Worm (Caenorhabditis elegans) whole organism, mixed stage, embryonic: ENCODE data around the gene F01D5.6.

ENCODE experiments used
- M03D4.4 ChIP-seq: sonication (generic microtip); optimal IDR thresholded peaks from 2 replicates; lab custom pipeline; 2017; ENCODE audit warnings: mild to moderate bottlenecking, missing genetic modification characterization, missing compliant biosample characterization
- bed-3 ChIP-seq: fragments of 200-800 bp; sonication (Bioruptor generic); optimal IDR thresholded peaks from 3 replicates; lab custom pipeline; 2018; ENCODE audit warnings: mild to moderate bottlenecking, missing genetic modification characterization, moderate library complexity, missing compliant biosample characterization
- blmp-1 ChIP-seq: fragments of 150-350 bp; optimal IDR thresholded peaks from 2 replicates; lab custom pipeline; 2014; ENCODE audit warnings: missing biosample characterization, missing genetic modification characterization
- ceh-39 ChIP-seq: fragments of 150-350 bp; optimal IDR thresholded peaks from 2 replicates; lab custom pipeline; 2014; ENCODE audit warnings: missing biosample characterization, missing genetic modification characterization
- ceh-43 ChIP-seq: fragments of 200-800 bp; sonication (Bioruptor generic); optimal IDR thresholded peaks from 2 replicates; lab custom pipeline; 2018; ENCODE audit warnings: mild to moderate bottlenecking, missing genetic modification characterization, moderate library complexity, missing compliant biosample characterization
- ceh-83 ChIP-seq: fragments of 200-800 bp; sonication (Bioruptor generic); optimal IDR thresholded peaks from 2 replicates; lab custom pipeline; 2018; ENCODE audit warnings: mild to moderate bottlenecking, missing genetic modification characterization, missing compliant biosample characterization
- ces-1 ChIP-seq: fragments of 150-350 bp; optimal IDR thresholded peaks from 2 replicates; lab custom pipeline; 2014; ENCODE audit warnings: missing biosample characterization, missing genetic modification reagents, missing genetic modification characterization
- cnd-1 ChIP-seq: fragments of 200-800 bp; sonication (Bioruptor generic); optimal IDR thresholded peaks from 2 replicates; lab custom pipeline; 2018; ENCODE audit warnings: mild to moderate bottlenecking, missing genetic modification characterization, missing compliant biosample characterization
- elt-1 ChIP-seq: sonication (generic microtip); optimal IDR thresholded peaks from 2 replicates; lab custom pipeline; 2017; ENCODE audit warnings: missing genetic modification characterization, mild to moderate bottlenecking, missing compliant biosample characterization, antibody characterized with exemption, moderate library complexity, borderline replicate concordance; ENCODE audit not compliant: insufficient read depth
- elt-3 ChIP-seq: fragments of 150-350 bp; optimal IDR thresholded peaks from 2 replicates; lab custom pipeline; 2014; ENCODE audit warnings: missing biosample characterization, missing genetic modification characterization
- ham-2 ChIP-seq: fragments of 200-800 bp; sonication (Bioruptor generic); optimal IDR thresholded peaks from 2 replicates; lab custom pipeline; 2018; ENCODE audit warnings: mild to moderate bottlenecking, missing genetic modification characterization, missing compliant biosample characterization
- hlh-1 ChIP-seq: fragments of 150-350 bp; optimal IDR thresholded peaks from 2 replicates; lab custom pipeline; 2014; ENCODE audit warnings: missing biosample characterization, missing genetic modification reagents, missing genetic modification characterization
- lin-13 ChIP-seq: fragments of 150-350 bp; optimal IDR thresholded peaks from 2 replicates; lab custom pipeline; 2014; ENCODE audit warnings: missing biosample characterization, missing genetic modification characterization
- lin-32 ChIP-seq: fragments of 200-800 bp; sonication (Bioruptor generic); optimal IDR thresholded peaks from 2 replicates; lab custom pipeline; 2018; ENCODE audit warnings: mild to moderate bottlenecking, missing genetic modification characterization, missing compliant biosample characterization
- lsy-2 ChIP-seq: fragments of 150-350 bp; optimal IDR thresholded peaks from 2 replicates; lab custom pipeline; 2014; ENCODE audit warnings: missing biosample characterization, missing genetic modification characterization
- mab-5 ChIP-seq: fragments of 150-350 bp; optimal IDR thresholded peaks from 2 replicates; lab custom pipeline; 2014; ENCODE audit warnings: missing biosample characterization, missing genetic modification characterization
- mep-1 ChIP-seq: fragments of 150-350 bp; optimal IDR thresholded peaks from 2 replicates; lab custom pipeline; 2017; ENCODE audit warnings: missing biosample characterization, missing genetic modification reagents, missing genetic modification characterization, inconsistent platforms
- mls-2 ChIP-seq: sonication (generic microtip); optimal IDR thresholded peaks from 2 replicates; lab custom pipeline; 2016; ENCODE audit warnings: mild to moderate bottlenecking, missing genetic modification characterization, moderate library complexity, missing compliant biosample characterization
- nhr-12 ChIP-seq: fragments of 150-350 bp; optimal IDR thresholded peaks from 2 replicates; lab custom pipeline; 2014; ENCODE audit warnings: missing biosample characterization, missing genetic modification characterization
- nhr-2 ChIP-seq: fragments of 150-350 bp; optimal IDR thresholded peaks from 2 replicates; lab custom pipeline; 2014; ENCODE audit warnings: missing biosample characterization, missing genetic modification characterization
- nhr-237 ChIP-seq: fragments of 150-350 bp; optimal IDR thresholded peaks from 2 replicates; lab custom pipeline; 2014; ENCODE audit warnings: missing biosample characterization, missing genetic modification characterization
- nhr-28 ChIP-seq: fragments of 150-350 bp; optimal IDR thresholded peaks from 2 replicates; lab custom pipeline; 2014; ENCODE audit warnings: missing biosample characterization, missing genetic modification characterization
- nhr-76 ChIP-seq: sonication (generic microtip); optimal IDR thresholded peaks from 2 replicates; lab custom pipeline; 2017; ENCODE audit warnings: missing biosample characterization, missing genetic modification characterization
- pha-4 ChIP-seq: fragments of 150-350 bp; optimal IDR thresholded peaks from 2 replicates; lab custom pipeline; 2018; ENCODE audit warnings: missing biosample characterization, missing genetic modification reagents, missing genetic modification characterization
- sem-2 ChIP-seq: fragments of 200-800 bp; sonication (Bioruptor generic); optimal IDR thresholded peaks from 2 replicates; lab custom pipeline; 2018; ENCODE audit warnings: mild to moderate bottlenecking, missing genetic modification characterization, missing compliant biosample characterization
- snpc-4 ChIP-seq: fragments of 150-350 bp; optimal IDR thresholded peaks from 2 replicates; lab custom pipeline; 2014; ENCODE audit warnings: missing biosample characterization, missing genetic modification characterization
- sptf-1 ChIP-seq: sonication (generic microtip); optimal IDR thresholded peaks from 2 replicates; lab custom pipeline; 2017; ENCODE audit warnings: mild to moderate bottlenecking, missing genetic modification characterization, moderate library complexity, missing compliant biosample characterization
- tbx-8 ChIP-seq: fragments of 200-800 bp; sonication (Bioruptor generic); optimal IDR thresholded peaks from 2 replicates; lab custom pipeline; 2018; ENCODE audit warnings: mild to moderate bottlenecking, missing genetic modification characterization, moderate library complexity, missing compliant biosample characterization
- unc-39 ChIP-seq: fragments of 150-350 bp; optimal IDR thresholded peaks from 2 replicates; lab custom pipeline; 2014; ENCODE audit warnings: missing biosample characterization, missing genetic modification characterization
- unc-62 ChIP-seq: fragments of 150-350 bp; optimal IDR thresholded peaks from 2 replicates; lab custom pipeline; 2014; ENCODE audit warnings: missing biosample characterization, missing genetic modification reagents, missing genetic modification characterization
- zip-8 ChIP-seq: fragments of 150-350 bp; optimal IDR thresholded peaks from 2 replicates; lab custom pipeline; 2014; ENCODE audit warnings: missing biosample characterization, missing genetic modification characterization

Gene F01D5.6

ce11 chrII:13981097-13981496, 25.2 kb upstream of the F01D5.6 start, which contains the start of gene Y39G8B.9:
TSS of gene Y39G8B.9 (plus strand) at chrII:13981365.
- TF ChIP-seq sptf-1 (tag; lab: Kevin White, UChicago) = no peak
- no peak for TF ChIP-seq snpc-4
- no peak for TF ChIP-seq ceh-43 (GFP tag; lab: Kevin White, UChicago)
- TF ChIP-seq elt-1 = no peak
- no peak for TF ChIP-seq nhr-12 (tag; lab: Kevin White, UChicago)
- no peak for TF ChIP-seq pha-4 (tag; lab: Kevin White, UChicago)
- no peak for TF ChIP-seq mls-2 (tag; lab: Kevin White, UChicago)
- no peak for TF ChIP-seq nhr-28 (tag; lab: Kevin White, UChicago)
- TF ChIP-seq ceh-39 (tag; lab: Kevin White, UChicago) = no peak
- no peak for TF ChIP-seq bed-3
- TF ChIP-seq cnd-1 = no peak
- no peak for TF ChIP-seq lin-32
- TF ChIP-seq elt-3 (tag; lab: Kevin White, UChicago) = no peak

- TF ChIP-seq mep-1 (tag; lab: Kevin White, UChicago) = no peak
- TF ChIP-seq nhr-28 (tag; lab: Kevin White, UChicago) = no peak
Observed at ce11 chrII:13981819-13982218, 24.5 kb upstream of the F01D5.6 start.

ce11 chrII:13982247-13982646, 24.1 kb upstream of the F01D5.6 start:
- TF ChIP-seq M03D4.4 (tag; lab: Kevin White, UChicago) = no peak
- no peak for TF ChIP-seq ceh-39 (tag; lab: Kevin White, UChicago)
- no peak for TF ChIP-seq elt-3 (tag; lab: Kevin White, UChicago)
- no peak for TF ChIP-seq sptf-1 (tag; lab: Kevin White, UChicago)
- no peak for TF ChIP-seq pha-4 (tag; lab: Kevin White, UChicago)
- TF ChIP-seq nhr-237 (tag; lab: Kevin White, UChicago) = no peak
- no peak for TF ChIP-seq elt-1
- no peak for TF ChIP-seq mab-5 (tag; lab: Kevin White, UChicago)
- TF ChIP-seq sem-2 (GFP tag; lab: Kevin White, UChicago) = no peak
- no peak for TF ChIP-seq ces-1 (GFP tag; lab: Kevin White, UChicago)
- TF ChIP-seq unc-39 = no peak
- no peak for TF ChIP-seq blmp-1 (tag; lab: Kevin White, UChicago)

DNA sequence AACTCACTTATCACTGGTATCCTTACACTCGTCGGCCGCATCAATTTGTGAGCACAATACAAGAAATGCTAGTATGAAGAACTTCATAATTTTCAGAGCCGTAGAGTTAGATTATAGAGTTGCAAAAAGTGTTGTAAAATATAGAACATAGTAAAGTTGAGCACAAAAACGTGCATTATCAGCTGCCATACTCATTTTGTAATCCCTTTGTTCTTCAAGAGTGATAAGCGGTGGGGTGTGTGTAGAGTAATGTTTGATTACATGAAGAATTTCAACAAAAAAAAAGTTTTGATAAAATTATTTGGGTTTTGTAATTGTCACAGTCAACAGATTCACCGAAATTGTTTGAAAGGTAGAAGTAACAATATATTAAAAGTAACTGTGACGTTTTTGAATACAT, 23.4 kb upstream of the F01D5.6 start, which contains the start of the genes Y39G8B.13 and Y39G8B.10:
Gene Y39G8B.13, minus strand, starts transcription at position 125 of the 400 bp plus-strand sequence.
Gene Y39G8B.10, minus strand, starts transcription at position 193 of the 400 bp plus-strand sequence.
- TF ChIP-seq bed-3 (no peak), nhr-12 (tag; lab: Kevin White, UChicago) (no peak), unc-62 (GFP tag; lab: Kevin White, UChicago) (no peak), nhr-28 (tag; lab: Kevin White, UChicago) (no peak), sptf-1 (tag; lab: Kevin White, UChicago) (no peak), snpc-4 (no peak), hlh-1 (no peak), lin-13 (tag; lab: Kevin White, UChicago) (no peak), M03D4.4 (tag; lab: Kevin White, UChicago) (no peak), lsy-2 (tag; lab: Kevin White, UChicago) (no peak), ham-2 (no peak), zip-8 (tag; lab: Kevin White, UChicago) (no peak), ces-1 (GFP tag; lab: Kevin White, UChicago) (no peak), sem-2 (GFP tag; lab: Kevin White, UChicago) (no peak), nhr-76 (no peak), unc-39 (no peak), ceh-83 (GFP tag; lab: Kevin White, UChicago) (no peak)

ce11 chrII:13984551-13984950, 21.8 kb upstream of the F01D5.6 start, which contains the start of gene sre-47:
TSS of gene sre-47 (minus strand) at chrII:13984651.
- TF ChIP-seq ceh-83 (GFP tag; lab: Kevin White, UChicago) = no peak
- no peak for TF ChIP-seq lsy-2 (tag; lab: Kevin White, UChicago)
- TF ChIP-seq nhr-237 (tag; lab: Kevin White, UChicago) = no peak
- TF ChIP-seq nhr-2 (tag; lab: Kevin White, UChicago) = no peak
- TF ChIP-seq, all 35 proteins: peak for 0

ce11 chrII:13986061-13986460, 20.2 kb upstream of the F01D5.6 start:
- TF ChIP-seq sptf-1 (tag; lab: Kevin White, UChicago) (peak; percentile 55), mls-2 (tag; lab: Kevin White, UChicago) (peak; percentile 54), tbx-8 (GFP tag; lab: Kevin White, UChicago) (peak; percentile 35)
